Fruit fly (Drosophila melanogaster) whole organism, embryonic: ENCODE measurements around the gene CG32079.

Source experiments
- Ada2b ChIP-seq: fragments of 200-800 bp; sonication (Bioruptor generic); IDR thresholded peaks from 2 replicates; pipeline ENCODE4 v1.3.6; 2022; ENCODE audit warnings: missing biosample characterization, missing genetic modification characterization
- Aef1 ChIP-seq: fragments of 200-800 bp; sonication (Bioruptor generic); IDR thresholded peaks from 3 replicates; pipeline ENCODE4 v1.3.6; 2022; ENCODE audit warnings: missing biosample characterization, missing genetic modification characterization
- CG10959 ChIP-seq: fragments of 200-800 bp; sonication (Bioruptor generic); IDR thresholded peaks from 2 replicates; pipeline ENCODE4 v1.3.6; 2022; ENCODE audit warnings: missing biosample characterization, missing genetic modification characterization
- CG11695 ChIP-seq: fragments of 200-800 bp; sonication (Bioruptor generic); IDR thresholded peaks from 3 replicates; pipeline ENCODE4 v1.3.6; 2022; ENCODE audit warnings: missing biosample characterization, missing genetic modification characterization
- CG11696 ChIP-seq: fragments of 200-800 bp; sonication (Bioruptor generic); IDR thresholded peaks from 2 replicates; pipeline ENCODE4 v1.3.6; 2022; ENCODE audit warnings: missing biosample characterization, missing genetic modification characterization
- CG11723 ChIP-seq: fragments of 200-800 bp; sonication (Bioruptor generic); optimal IDR thresholded peaks from 2 replicates; lab custom pipeline; 2017; ENCODE audit warnings: missing biosample characterization, mild to moderate bottlenecking, missing genetic modification characterization
- CG15479 ChIP-seq: fragments of 200-800 bp; sonication (Bioruptor generic); optimal IDR thresholded peaks from 3 replicates; lab custom pipeline; 2019; ENCODE audit warnings: missing biosample characterization, mild to moderate bottlenecking, missing genetic modification characterization, moderate library complexity
- Chrac-16 ChIP-seq: fragments of 200-800 bp; sonication (Bioruptor generic); optimal IDR thresholded peaks from 3 replicates; lab custom pipeline; 2016; ENCODE audit warnings: missing biosample characterization, missing genetic modification characterization
- D ChIP-seq, 2 experiments: fragments of 200-800 bp in 1 of 2; fragments of >200 bp in 1 of 2; sonication (Bioruptor generic) in 1 of 2; optimal IDR thresholded peaks; 2 replicates in 1 of 2; 3 replicates in 1 of 2; lab custom pipeline; 2017; ENCODE audit warnings: mild to moderate bottlenecking in 1 of 2, missing biosample characterization in 1 of 2, missing genetic modification characterization in 1 of 2, missing genetic modification reagents in 1 of 2
- Dll ChIP-seq: fragments of 200-800 bp; sonication (Bioruptor generic); IDR thresholded peaks from 4 replicates; pipeline ENCODE4 v1.3.6; 2022; ENCODE audit warnings: missing biosample characterization, missing genetic modification characterization; ENCODE audit not compliant: partially characterized antibody
- Doc2 ChIP-seq: fragments of 200-800 bp; sonication (Bioruptor generic); IDR thresholded peaks from 2 replicates; pipeline ENCODE4 v1.3.6; 2022; ENCODE audit warnings: missing biosample characterization, missing genetic modification characterization
- Ets65A ChIP-seq: fragments of 200-800 bp; sonication (Bioruptor generic); peaks from one replicate; lab custom pipeline; 2016; ENCODE audit warnings: missing biosample characterization, missing genetic modification characterization
- Hmx ChIP-seq: fragments of 200-800 bp; sonication (Bioruptor generic); optimal IDR thresholded peaks from 2 replicates; lab custom pipeline; 2016; ENCODE audit warnings: missing biosample characterization, missing genetic modification characterization
- Hr78 ChIP-seq, 2 experiments: fragments of 200-800 bp in 1 of 2; fragments of >200 bp in 1 of 2; sonication (Bioruptor generic) in 1 of 2; optimal IDR thresholded peaks; 2 replicates each; lab custom pipeline; 2017 to 2019; ENCODE audit warnings: missing biosample characterization in 2 of 2, missing genetic modification characterization in 2 of 2, mild to moderate bottlenecking in 1 of 2, moderate library complexity in 1 of 2
- Kr ChIP-seq: fragments of 200-800 bp; sonication (Bioruptor generic); optimal IDR thresholded peaks from 2 replicates; lab custom pipeline; 2017; ENCODE audit warnings: missing biosample characterization, mild to moderate bottlenecking, missing genetic modification characterization
- Lhr ChIP-seq: fragments of 200-800 bp; sonication (Bioruptor generic); optimal IDR thresholded peaks from 3 replicates; lab custom pipeline; 2017; ENCODE audit warnings: mild to moderate bottlenecking, missing biosample characterization, missing genetic modification reagents, missing genetic modification characterization
- Pdp1 ChIP-seq, 2 experiments: fragments of 200-800 bp; sonication (Bioruptor generic); optimal IDR thresholded peaks; 3 replicates each; lab custom pipeline; 2016; ENCODE audit warnings: missing biosample characterization in 2 of 2, missing genetic modification characterization in 2 of 2, mild to moderate bottlenecking in 1 of 2, moderate library complexity in 1 of 2
- Ravus ChIP-seq: fragments of 200-800 bp; sonication (Bioruptor generic); IDR thresholded peaks from 2 replicates; pipeline ENCODE4 v1.3.6; 2022; ENCODE audit warnings: missing biosample characterization, missing genetic modification characterization
- abd-A ChIP-seq: fragments of 200-800 bp; sonication (Bioruptor generic); optimal IDR thresholded peaks from 3 replicates; lab custom pipeline; 2019; ENCODE audit warnings: missing biosample characterization, mild to moderate bottlenecking, missing genetic modification characterization, moderate library complexity
- ara ChIP-seq: fragments of 200-800 bp; sonication (Bioruptor generic); IDR thresholded peaks from 2 replicates; pipeline ENCODE4 v1.3.6; 2022; ENCODE audit warnings: missing biosample characterization, missing genetic modification characterization
- chif ChIP-seq, 2 experiments: fragments of 200-800 bp; sonication (Bioruptor generic); optimal IDR thresholded peaks; 3 replicates each; lab custom pipeline; 2016; ENCODE audit warnings: missing biosample characterization in 2 of 2, missing genetic modification characterization in 2 of 2
- chinmo ChIP-seq: fragments of 200-800 bp; sonication (Bioruptor generic); IDR thresholded peaks from 4 replicates; pipeline ENCODE4 v1.3.6; 2022; ENCODE audit warnings: missing biosample characterization, missing genetic modification characterization; ENCODE audit not compliant: partially characterized antibody
- crol ChIP-seq: fragments of 200-800 bp; sonication (Bioruptor generic); IDR thresholded peaks from 2 replicates; pipeline ENCODE4 v1.3.6; 2022; ENCODE audit warnings: missing biosample characterization, missing genetic modification characterization
- grn ChIP-seq: fragments of 200-800 bp; sonication (Bioruptor generic); optimal IDR thresholded peaks from 3 replicates; lab custom pipeline; 2017; ENCODE audit warnings: missing biosample characterization, missing genetic modification characterization
- her ChIP-seq: fragments of 200-800 bp; sonication (Bioruptor generic); optimal IDR thresholded peaks from 2 replicates; lab custom pipeline; 2016; ENCODE audit warnings: missing biosample characterization, missing genetic modification characterization
- klu ChIP-seq: fragments of 200-800 bp; sonication (Bioruptor generic); IDR thresholded peaks from 2 replicates; pipeline ENCODE4 v1.3.6; 2022; ENCODE audit warnings: missing biosample characterization, missing genetic modification characterization
- kni ChIP-seq: fragments of 200-800 bp; sonication (Bioruptor generic); optimal IDR thresholded peaks from 3 replicates; lab custom pipeline; 2017; ENCODE audit warnings: mild to moderate bottlenecking, missing biosample characterization, missing genetic modification reagents, missing genetic modification characterization
- oc ChIP-seq: fragments of 200-800 bp; sonication (Bioruptor generic); optimal IDR thresholded peaks from 2 replicates; lab custom pipeline; 2018; ENCODE audit warnings: missing biosample characterization, mild to moderate bottlenecking, missing genetic modification characterization, moderate library complexity
- otp ChIP-seq: fragments of 200-800 bp; sonication (Bioruptor generic); IDR thresholded peaks from 3 replicates; pipeline ENCODE4, ENCODE4 v1.3.6; 2022; ENCODE audit warnings: missing biosample characterization, missing genetic modification characterization
- pan ChIP-seq, 4 experiments: fragments of >200 bp in 3 of 4; fragments of 200-800 bp in 1 of 4; sonication (Bioruptor generic) in 1 of 4; optimal IDR thresholded peaks in 3 of 4; IDR thresholded peaks in 1 of 4; 2 replicates each; pipeline versions ENCODE4 v1.3.6 to Lab custom; 2017 to 2022; ENCODE audit warnings: missing biosample characterization in 2 of 4, missing genetic modification characterization in 2 of 4, mixed read lengths in 1 of 4
- pb ChIP-seq: fragments of 200-800 bp; sonication (Bioruptor generic); optimal IDR thresholded peaks from 3 replicates; lab custom pipeline; 2016; ENCODE audit warnings: missing biosample characterization, missing genetic modification characterization
- pfk ChIP-seq: fragments of 200-800 bp; sonication (Bioruptor generic); optimal IDR thresholded peaks from 2 replicates; lab custom pipeline; 2018; ENCODE audit warnings: missing biosample characterization, mild to moderate bottlenecking, missing genetic modification characterization, moderate library complexity
- psq ChIP-seq: fragments of 200-800 bp; sonication (Bioruptor generic); optimal IDR thresholded peaks from 2 replicates; lab custom pipeline; 2017; ENCODE audit warnings: missing biosample characterization, missing genetic modification characterization
- sd ChIP-seq: fragments of 200-800 bp; sonication (Bioruptor generic); optimal IDR thresholded peaks from 3 replicates; lab custom pipeline; 2018; ENCODE audit warnings: missing biosample characterization, mild to moderate bottlenecking, missing genetic modification characterization, moderate library complexity
- sens ChIP-seq: fragments of 200-800 bp; sonication (Bioruptor generic); peaks from one replicate; lab custom pipeline; 2016; ENCODE audit warnings: missing biosample characterization, missing genetic modification characterization
- sqz ChIP-seq: fragments of 200-800 bp; sonication (Bioruptor generic); optimal IDR thresholded peaks from 3 replicates; lab custom pipeline; 2018; ENCODE audit warnings: missing biosample characterization, mild to moderate bottlenecking, missing genetic modification characterization
- vfl ChIP-seq: fragments of 200-800 bp; sonication (Bioruptor generic); optimal IDR thresholded peaks from 2 replicates; lab custom pipeline; 2016; ENCODE audit warnings: missing biosample characterization, missing genetic modification characterization
- wdn ChIP-seq: fragments of 200-800 bp; sonication (Bioruptor generic); IDR thresholded peaks from 2 replicates; pipeline ENCODE4 v1.3.6; 2022; ENCODE audit warnings: missing biosample characterization, missing genetic modification characterization

Gene CG32079

dm6 chr3L:10991242-10992021 is 33.9 kb upstream of the CG32079 start (continued):
- TF ChIP-seq wdn = no peak
- no peak for TF ChIP-seq Lhr (GFP tag; lab: Kevin White, UChicago)
- TF ChIP-seq Doc2 (GFP tag; lab: Robert Waterston, UW) = no peak
- TF ChIP-seq pb (GFP tag; lab: Kevin White, UChicago) = no peak
- no peak for TF ChIP-seq Aef1
- no peak for TF ChIP-seq CG11696 (GFP tag; lab: Robert Waterston, UW)
- TF ChIP-seq Ets65A (GFP tag; lab: Kevin White, UChicago) = peak; percentile 63
- 0 out of 4 replicates have a peak, but pooled peaks have one; percentile 30 for TF ChIP-seq Dll (GFP tag; lab: Robert Waterston, UW)

- no peak for TF ChIP-seq Chrac-16 (GFP tag; lab: Kevin White, UChicago)
- TF ChIP-seq sens = peak; percentile 7
- TF ChIP-seq sd (tag; lab: Kevin White, UChicago) = peak; percentile 38
- TF ChIP-seq sqz = peak; percentile 61
- TF ChIP-seq pan (optimal IDR thresholded peaks at IDR 0.05; lab: Kevin White, UChicago) = no peak
- no peak for TF ChIP-seq pan (GFP tag; optimal IDR thresholded peaks at IDR 0.05 in 1 of 2, IDR thresholded peaks at IDR 0.05 in 1 of 2)
- TF ChIP-seq klu (GFP tag; lab: Robert Waterston, UW) = peak; percentile 37; the same call in 1 of the 2 replicates
- TF ChIP-seq otp (GFP tag; lab: Robert Waterston, UW) = no peak
- TF ChIP-seq grn (GFP tag; lab: Kevin White, UChicago) = peak; percentile 92
- peak; percentile 28 for TF ChIP-seq abd-A (tag; lab: Kevin White, UChicago)
- TF ChIP-seq CG15479 (GFP tag; lab: Kevin White, UChicago) = peak; percentile 67
- peak in 1 of 2 experiments; percentile 55 for TF ChIP-seq Pdp1 (GFP tag; optimal IDR thresholded peaks at IDR 0.05; lab: Kevin White, UChicago)
- TF ChIP-seq Hr78 (GFP tag; optimal IDR thresholded peaks at IDR 0.05; lab: Kevin White, UChicago) = peak in 1 of 2 experiments; percentile 70
Observed at dm6 chr3L:10997240-10997830, 28.0 kb upstream of the CG32079 start.

dm6 chr3L:10999558-10999957 is 25.8 kb upstream of the CG32079 start:
- peak; percentile 76 for TF ChIP-seq crol (GFP tag; lab: Robert Waterston, UW)
- no peak for TF ChIP-seq vfl (GFP tag; lab: Kevin White, UChicago)
- TF ChIP-seq oc (tag; lab: Kevin White, UChicago) = peak; percentile 33
- no peak for TF ChIP-seq chif (GFP tag; optimal IDR thresholded peaks at IDR 0.05; lab: Kevin White, UChicago)
- no peak for TF ChIP-seq pfk (GFP tag; lab: Kevin White, UChicago)
- TF ChIP-seq Kr = peak; percentile 13
- TF ChIP-seq grn (GFP tag; lab: Kevin White, UChicago) = peak; percentile 14
- no peak for TF ChIP-seq CG11695 (GFP tag; lab: Robert Waterston, UW)
- no peak for TF ChIP-seq her (GFP tag; lab: Kevin White, UChicago)
- TF ChIP-seq ara (GFP tag; lab: Robert Waterston, UW) = no peak
- TF ChIP-seq psq (GFP tag; lab: Kevin White, UChicago) = no peak
- TF ChIP-seq Ada2b (GFP tag; lab: Robert Waterston, UW) = no peak
- no peak for TF ChIP-seq chinmo (GFP tag; lab: Robert Waterston, UW)
- peak; percentile 54 for TF ChIP-seq kni (GFP tag; lab: Kevin White, UChicago)
- no peak for TF ChIP-seq D (optimal IDR thresholded peaks at IDR 0.05; lab: Kevin White, UChicago)
- TF ChIP-seq D (GFP tag; optimal IDR thresholded peaks at IDR 0.05; lab: Kevin White, UChicago) = no peak
- TF ChIP-seq sqz = peak; percentile 15
- TF ChIP-seq CG10959 (GFP tag; lab: Robert Waterston, UW) = no peak
- no peak for TF ChIP-seq Hmx
- TF ChIP-seq CG11723 = no peak
- no peak for TF ChIP-seq Ravus
